Worm (Caenorhabditis elegans) whole organism, young adult: ENCODE measurements around the gene math-44.
"Not testable (repeated sequence)": the region's sequence is repeated elsewhere in the genome, so short reads cannot be mapped to it uniquely, and the experiment has no call there.

Experiments used
- B0261.1 ChIP-seq: sonication (generic microtip); optimal IDR thresholded peaks from 2 replicates; lab custom pipeline; 2016; ENCODE audit warnings: mild to moderate bottlenecking, missing genetic modification characterization, moderate library complexity, missing compliant biosample characterization
- C06A6.2 ChIP-seq: fragments of 200-800 bp; sonication (Bioruptor generic); conservative IDR thresholded peaks from 2 replicates; pipeline ENCODE4 v1.3.6; 2022; ENCODE audit warnings: missing genetic modification characterization, missing compliant biosample characterization
- C17E4.6 ChIP-seq: fragments of 200-800 bp; sonication (Bioruptor generic); IDR thresholded peaks from 2 replicates; pipeline ENCODE4 v1.3.6; 2022; ENCODE audit warnings: missing genetic modification reagents, missing genetic modification characterization, missing compliant biosample characterization
- D2030.7 ChIP-seq: fragments of 200-800 bp; sonication (Bioruptor generic); IDR thresholded peaks from 2 replicates; pipeline ENCODE4 v1.3.6; 2022; ENCODE audit warnings: missing genetic modification reagents, missing genetic modification characterization, missing compliant biosample characterization
- F33H1.4 ChIP-seq: fragments of 200-800 bp; sonication (Bioruptor generic); IDR thresholded peaks from 2 replicates; pipeline ENCODE4 v1.3.6; 2022; ENCODE audit warnings: missing genetic modification reagents, missing genetic modification characterization, missing compliant biosample characterization
- F49E8.2 ChIP-seq: sonication (generic microtip); optimal IDR thresholded peaks from 3 replicates; lab custom pipeline; 2017; ENCODE audit warnings: missing genetic modification characterization, mild to moderate bottlenecking, missing compliant biosample characterization, antibody characterized with exemption, moderate library complexity; ENCODE audit not compliant: insufficient read depth
- F52B5.7 ChIP-seq: sonication (generic microtip); optimal IDR thresholded peaks from 2 replicates; lab custom pipeline; 2016; ENCODE audit warnings: mild to moderate bottlenecking, missing genetic modification characterization, missing compliant biosample characterization
- K12H6.12 ChIP-seq: fragments of 200-800 bp; sonication (Bioruptor generic); optimal IDR thresholded peaks from 2 replicates; lab custom pipeline; 2018; ENCODE audit warnings: mild to moderate bottlenecking, missing genetic modification characterization, missing compliant biosample characterization
- T07F8.4 ChIP-seq: sonication (generic microtip); optimal IDR thresholded peaks from 2 replicates; lab custom pipeline; 2016; ENCODE audit warnings: mild to moderate bottlenecking, missing genetic modification characterization, moderate library complexity, missing compliant biosample characterization
- T26A5.8 ChIP-seq: sonication (generic microtip); optimal IDR thresholded peaks from 2 replicates; lab custom pipeline; 2016; ENCODE audit warnings: missing genetic modification characterization, missing compliant biosample characterization
- Y53G8AR.9 ChIP-seq: fragments of 200-800 bp; sonication (Bioruptor generic); conservative IDR thresholded peaks from 2 replicates; pipeline ENCODE4 v1.3.6; 2022; ENCODE audit warnings: missing genetic modification reagents, missing genetic modification characterization, missing compliant biosample characterization
- Y79H2A.3 ChIP-seq: fragments of 200-800 bp; sonication (Bioruptor generic); conservative IDR thresholded peaks from 2 replicates; pipeline ENCODE4 v1.3.6; 2022; ENCODE audit warnings: missing genetic modification reagents, missing genetic modification characterization, missing compliant biosample characterization
- Y95B8A.8 ChIP-seq: fragments of 200-800 bp; sonication (Bioruptor generic); IDR thresholded peaks from 2 replicates; pipeline ENCODE4 v1.3.6; 2022; ENCODE audit warnings: missing genetic modification reagents, missing genetic modification characterization, missing compliant biosample characterization
- athp-1 ChIP-seq: sonication (generic microtip); optimal IDR thresholded peaks from 2 replicates; lab custom pipeline; 2017; ENCODE audit warnings: mild to moderate bottlenecking, missing genetic modification characterization, missing compliant biosample characterization
- die-1 ChIP-seq: sonication (generic microtip); optimal IDR thresholded peaks from 2 replicates; lab custom pipeline; 2016; ENCODE audit warnings: missing genotype, mild to moderate bottlenecking, missing genetic modification characterization, missing compliant biosample characterization
- dpl-1 ChIP-seq: fragments of 150-350 bp; optimal IDR thresholded peaks from 2 replicates; lab custom pipeline; 2014; ENCODE audit warnings: missing biosample characterization, missing genetic modification reagents, missing genetic modification characterization
- egl-44 ChIP-seq: fragments of 200-800 bp; sonication (Bioruptor generic); IDR thresholded peaks from 2 replicates; pipeline ENCODE4 v1.3.6; 2022; ENCODE audit warnings: missing genetic modification reagents, missing genetic modification characterization, missing compliant biosample characterization
- hlh-12 ChIP-seq: sonication (generic microtip); optimal IDR thresholded peaks from 2 replicates; lab custom pipeline; 2016; ENCODE audit warnings: missing genetic modification characterization, missing compliant biosample characterization
- hmg-1.2 ChIP-seq: fragments of 200-800 bp; sonication (Bioruptor generic); IDR thresholded peaks from 2 replicates; pipeline ENCODE4 v1.3.6; 2022; ENCODE audit warnings: missing genetic modification reagents, missing genetic modification characterization, missing compliant biosample characterization
- let-607 ChIP-seq, 2 experiments: fragments of 200-800 bp in 1 of 2; sonication (Bioruptor generic) in 1 of 2; sonication (generic microtip) in 1 of 2; optimal IDR thresholded peaks; 2 replicates each; lab custom pipeline; 2016 to 2018; ENCODE audit warnings: mild to moderate bottlenecking in 2 of 2, missing compliant biosample characterization in 2 of 2, missing genetic modification characterization in 2 of 2, moderate library complexity in 2 of 2, missing genotype in 1 of 2
- lin-26 ChIP-seq: fragments of 200-800 bp; sonication (Bioruptor generic); IDR thresholded peaks from 2 replicates; pipeline ENCODE4 v1.3.6; 2022; ENCODE audit warnings: missing genetic modification reagents, missing genetic modification characterization, missing compliant biosample characterization
- lir-1 ChIP-seq: fragments of 200-800 bp; sonication (Bioruptor generic); conservative IDR thresholded peaks from 2 replicates; pipeline ENCODE4 v1.3.6; 2022; ENCODE audit warnings: missing genetic modification reagents, missing genetic modification characterization, missing compliant biosample characterization
- madf-10 ChIP-seq: sonication (generic microtip); optimal IDR thresholded peaks from 2 replicates; lab custom pipeline; 2016; ENCODE audit warnings: mild to moderate bottlenecking, missing genetic modification characterization, missing compliant biosample characterization
- madf-3 ChIP-seq: fragments of 200-800 bp; sonication (Bioruptor generic); IDR thresholded peaks from 2 replicates; pipeline ENCODE4 v1.3.6; 2022; ENCODE audit warnings: missing genetic modification reagents, missing genetic modification characterization, missing compliant biosample characterization
- mel-28 ChIP-seq: sonication (generic microtip); optimal IDR thresholded peaks from 2 replicates; lab custom pipeline; 2016; ENCODE audit warnings: borderline replicate concordance, mild to moderate bottlenecking, missing genetic modification characterization, missing compliant biosample characterization
- nfya-1 ChIP-seq: sonication (generic microtip); optimal IDR thresholded peaks from 2 replicates; lab custom pipeline; 2017; ENCODE audit warnings: antibody characterized with exemption, missing compliant biosample characterization, missing genetic modification characterization, borderline replicate concordance; ENCODE audit not compliant: insufficient read depth
- nfya-2 ChIP-seq: fragments of 200-800 bp; sonication (Bioruptor generic); IDR thresholded peaks from 2 replicates; pipeline ENCODE4 v1.3.6; 2022; ENCODE audit warnings: missing genetic modification reagents, missing genetic modification characterization, missing compliant biosample characterization
- nfyb-1 ChIP-seq: fragments of 200-800 bp; sonication (Bioruptor generic); IDR thresholded peaks from 2 replicates; pipeline ENCODE4 v1.3.6; 2022; ENCODE audit warnings: missing genetic modification reagents, missing genetic modification characterization, missing compliant biosample characterization
- nhr-80 ChIP-seq: sonication (generic microtip); optimal IDR thresholded peaks from 2 replicates; lab custom pipeline; 2016; ENCODE audit warnings: missing genetic modification characterization, missing compliant biosample characterization
- rec-8 ChIP-seq, 2 experiments: sonication (generic microtip); optimal IDR thresholded peaks; 2 replicates each; lab custom pipeline; 2016; ENCODE audit warnings: mild to moderate bottlenecking in 2 of 2, missing genetic modification characterization in 2 of 2, missing genetic modification reagents in 2 of 2, missing genotype in 2 of 2, missing biosample characterization in 1 of 2, missing compliant biosample characterization in 1 of 2, moderate library complexity in 1 of 2
- repo-1 ChIP-seq: sonication (generic microtip); optimal IDR thresholded peaks from 2 replicates; lab custom pipeline; 2017; ENCODE audit warnings: mild to moderate bottlenecking, missing genetic modification characterization, missing compliant biosample characterization
- somi-1 ChIP-seq: fragments of 200-800 bp; sonication (Bioruptor generic); optimal IDR thresholded peaks from 2 replicates; lab custom pipeline; 2018; ENCODE audit warnings: mild to moderate bottlenecking, missing genetic modification characterization, missing compliant biosample characterization
- tbx-9 ChIP-seq: sonication (generic microtip); optimal IDR thresholded peaks from 2 replicates; lab custom pipeline; 2016; ENCODE audit warnings: borderline replicate concordance, missing genetic modification characterization, inconsistent platforms, missing compliant biosample characterization
- xnd-1 ChIP-seq: sonication (generic microtip); optimal IDR thresholded peaks from 2 replicates; lab custom pipeline; 2016; ENCODE audit warnings: missing genotype, missing genetic modification reagents, missing genetic modification characterization, missing compliant biosample characterization
- ztf-28 ChIP-seq: fragments of 200-800 bp; sonication (Bioruptor generic); IDR thresholded peaks from 2 replicates; pipeline ENCODE4 v1.3.6; 2022; ENCODE audit warnings: missing genetic modification reagents, missing genetic modification characterization, missing compliant biosample characterization
- ztf-6 ChIP-seq: fragments of 200-800 bp; sonication (Bioruptor generic); IDR thresholded peaks from 2 replicates; pipeline ENCODE4 v1.3.6; 2022; ENCODE audit warnings: missing genetic modification reagents, missing genetic modification characterization, missing compliant biosample characterization

The math-44 gene

DNA sequence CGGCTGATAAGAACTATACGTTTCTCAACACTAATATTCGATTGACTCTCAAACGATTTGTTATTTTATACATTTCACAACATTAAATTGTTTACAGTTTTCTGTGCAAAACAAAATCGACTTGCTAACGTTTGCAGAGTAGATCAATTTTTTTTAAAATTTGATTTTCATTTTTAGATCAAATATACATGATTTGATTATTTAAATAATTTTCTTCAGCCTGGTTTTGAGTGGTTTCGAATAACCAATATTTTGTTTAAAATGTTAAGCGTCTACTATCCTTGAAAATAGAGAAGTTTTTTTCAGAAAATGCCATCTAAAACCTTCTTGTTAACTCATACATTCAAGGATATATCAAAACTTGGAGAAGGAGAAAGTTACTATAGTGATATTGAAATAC lies 4.6 kb downstream of the math-44 start, which contains the start of gene math-21:
math-21 (plus strand) TSS at position 301 of the 400 bp plus-strand sequence.
- peak; percentile 10 for TF ChIP-seq nhr-80 (tag; lab: Kevin White, UChicago)
- TF ChIP-seq B0261.1 (tag; lab: Kevin White, UChicago): no peak

DNA sequence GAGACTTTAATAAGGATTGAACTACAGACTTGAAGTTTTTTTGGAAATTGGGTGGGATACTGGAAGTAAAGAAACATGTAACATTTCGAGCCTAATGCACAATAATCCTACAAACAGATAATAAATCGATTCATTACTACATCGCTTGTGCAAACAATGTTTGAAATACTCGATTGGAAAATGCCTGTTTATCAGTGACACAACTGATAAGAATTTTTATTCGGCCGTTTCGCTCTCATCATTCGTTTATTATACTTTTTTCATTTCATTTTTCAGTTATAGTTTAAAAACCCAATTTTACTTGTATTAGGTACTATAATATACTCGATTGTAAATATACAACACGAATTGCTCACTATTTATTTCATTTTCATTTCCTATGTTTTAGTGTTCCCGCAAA lies 6.6 kb downstream of the math-44 start:
- TF ChIP-seq let-607 (tag; optimal IDR thresholded peaks at IDR 0.05; lab: Kevin White, UChicago) (no peak), nhr-80 (tag; lab: Kevin White, UChicago) (peak; percentile 27)

ce11 chrII:1996237-1996636 lies 7.1 kb downstream of the math-44 start, which contains the start of gene math-20:
Gene math-20 (plus strand): TSS chrII:1996537.
- TF ChIP-seq ztf-28 (GFP tag; lab: Robert Waterston, UW): no peak
- no peak for TF ChIP-seq Y79H2A.3 (GFP tag; lab: Robert Waterston, UW)
- TF ChIP-seq Y95B8A.8: no peak
- no peak for TF ChIP-seq dpl-1
- no peak for TF ChIP-seq egl-44 (GFP tag; lab: Robert Waterston, UW)
- no peak for TF ChIP-seq nfyb-1
- no peak for TF ChIP-seq somi-1 (GFP tag; lab: Kevin White, UChicago)
- no peak for TF ChIP-seq D2030.7 (GFP tag; lab: Robert Waterston, UW)
- no peak for TF ChIP-seq repo-1
- TF ChIP-seq lin-26 (GFP tag; lab: Robert Waterston, UW): no peak
- no peak for TF ChIP-seq nfya-2 (GFP tag; lab: Robert Waterston, UW)

ce11 chrII:1998561-1998960 lies 9.5 kb downstream of the math-44 start, which contains the start of gene math-19:
Gene math-19 (plus strand): TSS chrII:1998861.
- TF ChIP-seq C06A6.2 (GFP tag; lab: Robert Waterston, UW); madf-10; F52B5.7 (tag; lab: Kevin White, UChicago): not testable (repeated sequence)

ce11 chrII:2000720-2001119 lies 11.6 kb downstream of the math-44 start, which contains the start of gene ceh-84:
Gene ceh-84 (minus strand): TSS chrII:2000820.
- TF ChIP-seq nfyb-1; lir-1 (GFP tag; lab: Robert Waterston, UW); somi-1 (GFP tag; lab: Kevin White, UChicago): not testable (repeated sequence)

ce11 chrII:2011179-2011578 lies 22.1 kb downstream of the math-44 start:
- TF ChIP-seq nfya-1 (no peak), repo-1 (no peak), T26A5.8 (tag; lab: Kevin White, UChicago) (no peak), F49E8.2 (no peak), hlh-12 (no peak), K12H6.12 (tag; lab: Kevin White, UChicago) (no peak)

DNA sequence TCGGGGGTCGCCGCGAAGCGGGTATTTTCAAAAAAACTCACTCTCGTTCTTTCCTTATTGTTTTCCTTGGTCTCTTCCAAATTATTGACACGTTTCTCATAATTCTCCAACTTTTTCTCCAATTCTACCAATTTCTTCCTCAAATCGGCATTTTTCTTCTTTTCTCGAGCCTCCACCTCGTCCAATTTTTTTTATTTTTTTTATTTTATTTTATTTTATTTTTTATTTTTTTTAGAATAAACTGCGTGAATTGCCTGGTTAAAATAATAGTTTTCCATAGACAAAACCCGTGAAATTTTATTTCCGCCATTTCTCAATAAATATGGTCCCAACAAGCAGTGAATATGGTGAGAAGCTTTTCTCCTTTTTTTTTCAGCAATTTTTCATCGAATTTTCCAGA lies 23.6 kb downstream of the math-44 start, which contains the start of gene F59H6.15:
F59H6.15 (plus strand) TSS at position 301 of the 400 bp plus-strand sequence.
- no peak for TF ChIP-seq T07F8.4 (tag; lab: Kevin White, UChicago)
- no peak for TF ChIP-seq madf-3 (GFP tag; lab: Robert Waterston, UW)
- no peak for TF ChIP-seq xnd-1 (tag; lab: Kevin White, UChicago)
- TF ChIP-seq ztf-6 (GFP tag; lab: Robert Waterston, UW): no peak
- no peak for TF ChIP-seq rec-8 (tag; optimal IDR thresholded peaks at IDR 0.05; lab: Kevin White, UChicago)
- no peak for TF ChIP-seq mel-28 (tag; lab: Kevin White, UChicago)
- no peak for TF ChIP-seq nhr-80 (tag; lab: Kevin White, UChicago)
- TF ChIP-seq F33H1.4 (GFP tag; lab: Robert Waterston, UW): no peak
- no peak for TF ChIP-seq athp-1 (tag; lab: Kevin White, UChicago)
- no peak for TF ChIP-seq T26A5.8 (tag; lab: Kevin White, UChicago)
- no peak for TF ChIP-seq hmg-1.2 (GFP tag; lab: Robert Waterston, UW)
- no peak for TF ChIP-seq die-1 (tag; lab: Kevin White, UChicago)
- TF ChIP-seq tbx-9 (tag; lab: Kevin White, UChicago): no peak
- TF ChIP-seq Y53G8AR.9 (GFP tag; lab: Robert Waterston, UW): no peak
- TF ChIP-seq dpl-1: no peak
- TF ChIP-seq C17E4.6: no peak
